Fruit fly (Drosophila melanogaster): ENCODE results near the gene TTLL3B.
A peak's percentile ranks its signal among the peaks of the same experiment; 100 is the strongest.

TTLL3B gene

dm6 chr2L:6741980-6742591 lies 9.4 kb downstream of the TTLL3B start, which contains the start of gene meng (continued):
- TF ChIP-seq GATAe (GFP tag; conservative IDR thresholded peaks at IDR 0.05), result no peak
- no peak for TF ChIP-seq CG17385 (GFP tag; optimal IDR thresholded peaks at IDR 0.05)
- TF ChIP-seq CG31365 (tag; optimal IDR thresholded peaks at IDR 0.05), result no peak
- no peak for TF ChIP-seq CG10321 (GFP tag; IDR thresholded peaks at IDR 0.05)
- no peak for TF ChIP-seq sima (GFP tag; optimal IDR thresholded peaks at IDR 0.05)
- TF ChIP-seq CG16863 (GFP tag; optimal IDR thresholded peaks at IDR 0.05), result no peak
- TF ChIP-seq CG13296 (GFP tag; optimal IDR thresholded peaks at IDR 0.05), result peak; percentile 4

- TF ChIP-seq crp (GFP tag; optimal IDR thresholded peaks at IDR 0.05), result no peak
- TF ChIP-seq CG6272 (GFP tag; IDR thresholded peaks at IDR 0.05), result no peak
- no peak for TF ChIP-seq Hmr (GFP tag; optimal IDR thresholded peaks at IDR 0.05)
- TF ChIP-seq CG31224 (GFP tag; IDR thresholded peaks at IDR 0.05), result no peak
- no peak for TF ChIP-seq Rx (GFP tag; IDR thresholded peaks at IDR 0.05)
- TF ChIP-seq Six4 (GFP tag; optimal IDR thresholded peaks at IDR 0.05), result no peak
- no peak for TF ChIP-seq gfzf (GFP tag; optimal IDR thresholded peaks at IDR 0.05)
- TF ChIP-seq CG2199 (GFP tag; IDR thresholded peaks at IDR 0.05), result no peak
Measured at dm6 chr2L:6745522-6745921, 12.9 kb downstream of the TTLL3B start, which contains the start of gene CG31910. Gene CG31910, minus strand, starts transcription at chr2L:6745622.

- TF ChIP-seq CG15011 (GFP tag; optimal IDR thresholded peaks at IDR 0.05), result no peak
- TF ChIP-seq lbe (GFP tag; optimal IDR thresholded peaks at IDR 0.05), result no peak
- no peak for TF ChIP-seq CG7928 (GFP tag; optimal IDR thresholded peaks at IDR 0.05)
- no peak for TF ChIP-seq CG14965 (GFP tag; optimal IDR thresholded peaks at IDR 0.05; ENCODE audit: borderline replicate concordance)
- TF ChIP-seq NfI (GFP tag; optimal IDR thresholded peaks at IDR 0.05), result no peak
- TF ChIP-seq CG11085 (GFP tag; IDR thresholded peaks at IDR 0.05), result no peak
- no peak for TF ChIP-seq CG18011 (GFP tag; optimal IDR thresholded peaks at IDR 0.05)
- no peak for TF ChIP-seq CG15514 (GFP tag; optimal IDR thresholded peaks at IDR 0.05)
- TF ChIP-seq Dip3 (GFP tag; optimal IDR thresholded peaks at IDR 0.05), result no peak
- TF ChIP-seq mirr (GFP tag; optimal IDR thresholded peaks at IDR 0.05), result no peak
- no peak for TF ChIP-seq Atf3 (GFP tag; optimal IDR thresholded peaks at IDR 0.05)
- no peak for TF ChIP-seq CG8089 (GFP tag; optimal IDR thresholded peaks at IDR 0.05)
- TF ChIP-seq bowl (GFP tag; IDR thresholded peaks at IDR 0.05), result no peak
- no peak for TF ChIP-seq NK7.1 (GFP tag; optimal IDR thresholded peaks at IDR 0.05)
- TF ChIP-seq fru (optimal IDR thresholded peaks at IDR 0.05), result no peak
Measured at dm6 chr2L:6747814-6748213, 15.1 kb downstream of the TTLL3B start, which contains the start of gene CG44271. Gene CG44271, minus strand, starts transcription at chr2L:6747914.

- TF ChIP-seq sr (GFP tag; IDR thresholded peaks at IDR 0.05) (peak; percentile 83), cwo (GFP tag; optimal IDR thresholded peaks at IDR 0.05) (peak; percentile 15), Med (GFP tag) (peak; percentile 55), CG7556 (GFP tag; optimal IDR thresholded peaks at IDR 0.05) (no peak), CG12769 (tag; optimal IDR thresholded peaks at IDR 0.05) (peak; percentile 98), Gsc (GFP tag; IDR thresholded peaks at IDR 0.05) (no peak), pzg (GFP tag; optimal IDR thresholded peaks at IDR 0.05) (no peak), sd (tag; optimal IDR thresholded peaks at IDR 0.05) (peak; percentile 29), Rfx (GFP tag; IDR thresholded peaks at IDR 0.05) (peak; percentile 51), Blimp-1 (GFP tag; optimal IDR thresholded peaks at IDR 0.05) (no peak), Deaf1 (tag; optimal IDR thresholded peaks at IDR 0.05) (peak; percentile 31), CG4854 (GFP tag; optimal IDR thresholded peaks at IDR 0.05) (no peak), crol (GFP tag; IDR thresholded peaks at IDR 0.05) (peak; percentile 71), CG32532 (GFP tag; IDR thresholded peaks at IDR 0.05) (0 out of 2 replicates have a peak, but pooled peaks have one; percentile 20), Drgx (GFP tag; IDR thresholded peaks at IDR 0.05) (0 out of 2 replicates have a peak, but pooled peaks have one; percentile 15), CG10543 (GFP tag; optimal IDR thresholded peaks at IDR 0.05) (peak; percentile 86), CG9932 (GFP tag; IDR thresholded peaks at IDR 0.05) (peak; percentile 30; the same call in 1 of the 2 replicates), aop (GFP tag; IDR thresholded peaks at IDR 0.05) (no peak)
Measured at dm6 chr2L:6751037-6751436, 18.4 kb downstream of the TTLL3B start.
